Worm (Caenorhabditis elegans) whole organism, L2 larva: ENCODE results near the gene twk-3.
A peak's percentile ranks its signal among the peaks of the same experiment; 100 is the strongest.

Experiments used
- C34F6.9 ChIP-seq: fragments of 150-350 bp; optimal IDR thresholded peaks from 2 replicates; lab custom pipeline; 2014; ENCODE audit warnings: missing biosample characterization, missing genetic modification characterization
- F13H6.1 ChIP-seq: sonication (generic microtip); optimal IDR thresholded peaks from 2 replicates; lab custom pipeline; 2016; ENCODE audit warnings: missing genetic modification characterization, missing compliant biosample characterization
- R02D3.7 ChIP-seq: fragments of 150-350 bp; optimal IDR thresholded peaks from 2 replicates; lab custom pipeline; 2014; ENCODE audit warnings: missing biosample characterization, missing genetic modification characterization
- Y55F3AM.14 ChIP-seq: fragments of 200-800 bp; sonication (Bioruptor generic); optimal IDR thresholded peaks from 2 replicates; lab custom pipeline; 2018; ENCODE audit warnings: mild to moderate bottlenecking, missing genetic modification characterization, missing compliant biosample characterization
- alr-1 ChIP-seq: fragments of 150-350 bp; optimal IDR thresholded peaks from 2 replicates; lab custom pipeline; 2014; ENCODE audit warnings: missing biosample characterization, missing genetic modification characterization
- aly-2 ChIP-seq: fragments of 150-350 bp; optimal IDR thresholded peaks from 2 replicates; lab custom pipeline; 2014; ENCODE audit warnings: missing biosample characterization, missing genetic modification characterization
- ama-1 ChIP-seq: fragments of 150-350 bp; optimal IDR thresholded peaks from 2 replicates; lab custom pipeline; 2018; ENCODE audit warnings: inconsistent platforms
- ceh-16 ChIP-seq: fragments of 150-350 bp; optimal IDR thresholded peaks from 2 replicates; lab custom pipeline; 2014; ENCODE audit warnings: missing biosample characterization, missing genetic modification characterization
- crh-2 ChIP-seq: sonication (generic microtip); optimal IDR thresholded peaks from 2 replicates; lab custom pipeline; 2017; ENCODE audit warnings: missing biosample characterization, missing genetic modification characterization
- dmd-4 ChIP-seq: sonication (generic microtip); optimal IDR thresholded peaks from 2 replicates; lab custom pipeline; 2017; ENCODE audit warnings: missing biosample characterization, missing genetic modification characterization
- elt-1 ChIP-seq: fragments of 150-350 bp; optimal IDR thresholded peaks from 2 replicates; lab custom pipeline; 2014; ENCODE audit warnings: missing biosample characterization, missing genetic modification characterization
- elt-3 ChIP-seq: sonication (generic microtip); optimal IDR thresholded peaks from 2 replicates; lab custom pipeline; 2017; ENCODE audit warnings: missing biosample characterization, missing genetic modification characterization
- fos-1 ChIP-seq: fragments of 150-350 bp; optimal IDR thresholded peaks from 2 replicates; lab custom pipeline; 2014; ENCODE audit warnings: missing biosample characterization, missing genetic modification characterization
- gmeb-1 ChIP-seq: fragments of 150-350 bp; optimal IDR thresholded peaks from 2 replicates; lab custom pipeline; 2014; ENCODE audit warnings: missing biosample characterization, missing genetic modification characterization
- lin-11 ChIP-seq: fragments of 150-350 bp; sonication (generic microtip); optimal IDR thresholded peaks from 2 replicates; lab custom pipeline; 2014; ENCODE audit warnings: missing biosample characterization, missing genetic modification characterization, inconsistent platforms, mixed read lengths
- lin-13 ChIP-seq: fragments of 150-350 bp; optimal IDR thresholded peaks from 2 replicates; lab custom pipeline; 2014; ENCODE audit warnings: missing biosample characterization, missing genetic modification reagents, missing genetic modification characterization
- lsy-2 ChIP-seq, 2 experiments: fragments of 150-350 bp in 1 of 2; sonication (generic microtip) in 1 of 2; optimal IDR thresholded peaks; 2 replicates each; lab custom pipeline; 2014 to 2017; ENCODE audit warnings: missing biosample characterization in 2 of 2, missing genetic modification characterization in 2 of 2
- mab-5 ChIP-seq: fragments of 150-350 bp; optimal IDR thresholded peaks from 2 replicates; lab custom pipeline; 2014; ENCODE audit warnings: missing biosample characterization, missing genetic modification characterization
- mbf-1 ChIP-seq: sonication (generic microtip); optimal IDR thresholded peaks from 2 replicates; lab custom pipeline; 2017; ENCODE audit warnings: missing biosample characterization, missing genetic modification characterization
- mdl-1 ChIP-seq, 2 experiments: fragments of 150-350 bp in 1 of 2; sonication (generic microtip) in 1 of 2; optimal IDR thresholded peaks; 2 replicates each; lab custom pipeline; 2017; ENCODE audit warnings: missing biosample characterization in 2 of 2, missing genetic modification characterization in 2 of 2
- nhr-10 ChIP-seq: sonication (generic microtip); optimal IDR thresholded peaks from 2 replicates; lab custom pipeline; 2017; ENCODE audit warnings: missing biosample characterization, missing genetic modification characterization
- nhr-11 ChIP-seq: fragments of 150-350 bp; optimal IDR thresholded peaks from 2 replicates; lab custom pipeline; 2014; ENCODE audit warnings: missing biosample characterization, missing genetic modification characterization
- nhr-129 ChIP-seq: fragments of 150-350 bp; optimal IDR thresholded peaks from 2 replicates; lab custom pipeline; 2014; ENCODE audit warnings: missing biosample characterization, missing genetic modification characterization
- nhr-23 ChIP-seq: fragments of 150-350 bp; optimal IDR thresholded peaks from 2 replicates; lab custom pipeline; 2014; ENCODE audit warnings: missing biosample characterization, missing genetic modification reagents, missing genetic modification characterization
- nhr-25 ChIP-seq: fragments of 150-350 bp; sonication (generic microtip); optimal IDR thresholded peaks from 3 replicates; lab custom pipeline; 2014; ENCODE audit warnings: missing biosample characterization, missing genetic modification characterization
- sem-4 ChIP-seq: fragments of 150-350 bp; optimal IDR thresholded peaks from 2 replicates; lab custom pipeline; 2014; ENCODE audit warnings: missing biosample characterization, missing genetic modification reagents, missing genetic modification characterization
- sma-3 ChIP-seq: sonication (generic microtip); optimal IDR thresholded peaks from 2 replicates; lab custom pipeline; 2016; ENCODE audit warnings: missing genetic modification reagents, missing genetic modification characterization, missing compliant biosample characterization
- sma-9 ChIP-seq, 2 experiments: fragments of 150-350 bp in 1 of 2; sonication (generic microtip) in 1 of 2; optimal IDR thresholded peaks; 2 replicates each; lab custom pipeline; 2014 to 2016; ENCODE audit warnings: missing genetic modification characterization in 2 of 2, mild to moderate bottlenecking in 1 of 2, missing biosample characterization in 1 of 2, missing compliant biosample characterization in 1 of 2, missing genetic modification reagents in 1 of 2, moderate library complexity in 1 of 2
- snpc-4 ChIP-seq: fragments of 150-350 bp; optimal IDR thresholded peaks from 2 replicates; lab custom pipeline; 2014; ENCODE audit warnings: missing biosample characterization, missing genetic modification characterization
- unc-39 ChIP-seq: fragments of 150-350 bp; optimal IDR thresholded peaks from 2 replicates; lab custom pipeline; 2014; ENCODE audit warnings: missing biosample characterization, missing genetic modification characterization
- unc-55 ChIP-seq: fragments of 150-350 bp; sonication (generic microtip); optimal IDR thresholded peaks from 3 replicates; lab custom pipeline; 2014; ENCODE audit warnings: missing biosample characterization, missing genetic modification reagents, missing genetic modification characterization
- ztf-11 ChIP-seq: sonication (generic microtip); optimal IDR thresholded peaks from 2 replicates; lab custom pipeline; 2017; ENCODE audit warnings: missing biosample characterization, missing genetic modification characterization

The twk-3 gene

DNA sequence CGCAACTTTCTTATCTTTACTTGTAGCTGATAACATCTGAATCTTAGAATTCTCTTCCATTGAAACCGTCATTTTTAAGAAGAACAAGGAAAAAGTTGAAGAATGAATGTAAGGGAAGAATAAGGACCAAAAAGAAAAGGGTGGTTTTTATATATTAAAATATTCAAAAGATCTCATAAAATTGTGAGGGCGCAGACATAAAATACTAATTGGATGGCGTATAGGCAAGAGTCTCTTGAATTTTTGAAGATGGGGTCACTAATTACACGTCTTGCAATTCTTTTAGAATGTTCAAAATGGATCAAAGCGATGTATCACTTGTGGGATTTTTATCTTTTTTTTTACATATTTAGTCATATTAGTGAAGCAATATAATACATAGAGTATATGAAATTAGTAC lies at the start of gene twk-3:
twk-3 (minus strand) TSS at position 101 of the 400 bp plus-strand sequence.
- no peak for TF ChIP-seq lin-11
- TF ChIP-seq gmeb-1 (tag; lab: Kevin White, UChicago): no peak
- TF ChIP-seq F13H6.1 (tag; lab: Kevin White, UChicago): no peak
- TF ChIP-seq R02D3.7 (tag; lab: Kevin White, UChicago): no peak
- no peak for TF ChIP-seq nhr-25 (tag; lab: Kevin White, UChicago)
- TF ChIP-seq mdl-1 (tag; optimal IDR thresholded peaks at IDR 0.05; lab: Kevin White, UChicago): no peak
- TF ChIP-seq alr-1: no peak
- TF ChIP-seq dmd-4 (tag; lab: Kevin White, UChicago): no peak
- no peak for TF ChIP-seq nhr-129
- no peak for TF ChIP-seq fos-1 (tag; lab: Kevin White, UChicago)

- TF ChIP-seq aly-2 (tag; lab: Kevin White, UChicago): no peak
- TF ChIP-seq nhr-10 (tag; lab: Kevin White, UChicago): no peak
- TF ChIP-seq Y55F3AM.14 (GFP tag; lab: Kevin White, UChicago): no peak
- peak; percentile 88 for TF ChIP-seq sma-3 (GFP tag; lab: Kevin White, UChicago)
- TF ChIP-seq unc-39: no peak
- peak; percentile 23 for TF ChIP-seq crh-2 (tag; lab: Kevin White, UChicago)
- no peak for TF ChIP-seq C34F6.9 (tag; lab: Kevin White, UChicago)
- no peak for TF ChIP-seq mbf-1 (tag; lab: Kevin White, UChicago)
- no peak for TF ChIP-seq nhr-11 (tag; lab: Kevin White, UChicago)
- no peak for TF ChIP-seq dmd-4 (tag; lab: Kevin White, UChicago)
- peak; percentile 12 for TF ChIP-seq nhr-129
- TF ChIP-seq F13H6.1 (tag; lab: Kevin White, UChicago): no peak
- TF ChIP-seq lin-11: no peak
- TF ChIP-seq ztf-11 (tag; lab: Kevin White, UChicago): no peak
- peak; percentile 66 for TF ChIP-seq sma-9 (GFP tag; optimal IDR thresholded peaks at IDR 0.05; lab: Kevin White, UChicago)
- no peak for TF ChIP-seq sma-9 (tag; optimal IDR thresholded peaks at IDR 0.05; lab: Kevin White, UChicago)
- no peak for TF ChIP-seq nhr-25 (tag; lab: Kevin White, UChicago)
- no peak for TF ChIP-seq gmeb-1 (tag; lab: Kevin White, UChicago)
- TF ChIP-seq elt-1: no peak
Measured at ce11 chrII:8259674-8260073, 47.1 kb upstream of the twk-3 start.

- TF ChIP-seq sma-3 (GFP tag; lab: Kevin White, UChicago) (no peak), F13H6.1 (tag; lab: Kevin White, UChicago) (no peak), nhr-23 (tag; lab: Kevin White, UChicago) (no peak), sem-4 (tag; lab: Kevin White, UChicago) (no peak), lin-11 (no peak), nhr-11 (tag; lab: Kevin White, UChicago) (no peak), snpc-4 (tag; lab: Kevin White, UChicago) (no peak), lsy-2 (tag; optimal IDR thresholded peaks at IDR 0.05; lab: Kevin White, UChicago) (no peak), alr-1 (no peak), ama-1 (lab: Kevin White, UChicago) (no peak)
- TF ChIP-seq, all 48 proteins: peak for 0
Measured at ce11 chrII:8259038-8259437, 46.5 kb upstream of the twk-3 start, which contains the start of gene F35C11.6. Gene F35C11.6 (minus strand): TSS chrII:8259138.

ce11 chrII:8256013-8256412 lies 43.4 kb upstream of the twk-3 start, which contains the start of gene F35C11.7:
Gene F35C11.7 (plus strand): TSS chrII:8256313.
- no peak for TF ChIP-seq mab-5 (tag; lab: Kevin White, UChicago)
- TF ChIP-seq gmeb-1 (tag; lab: Kevin White, UChicago): no peak
- TF ChIP-seq lin-13 (GFP tag; lab: Kevin White, UChicago): no peak
- TF ChIP-seq unc-55 (GFP tag; lab: Kevin White, UChicago): no peak
- TF ChIP-seq nhr-129: no peak
- TF ChIP-seq mdl-1 (tag; optimal IDR thresholded peaks at IDR 0.05; lab: Kevin White, UChicago): no peak
- no peak for TF ChIP-seq dmd-4 (tag; lab: Kevin White, UChicago)
- no peak for TF ChIP-seq unc-39
- no peak for TF ChIP-seq elt-3 (tag; lab: Kevin White, UChicago)
- no peak for TF ChIP-seq lsy-2 (tag; optimal IDR thresholded peaks at IDR 0.05; lab: Kevin White, UChicago)
- no peak for TF ChIP-seq R02D3.7 (tag; lab: Kevin White, UChicago)
- TF ChIP-seq ceh-16 (tag; lab: Kevin White, UChicago): no peak
- no peak for TF ChIP-seq snpc-4 (tag; lab: Kevin White, UChicago)
- TF ChIP-seq Y55F3AM.14 (GFP tag; lab: Kevin White, UChicago): no peak
- no peak for TF ChIP-seq fos-1 (tag; lab: Kevin White, UChicago)
- TF ChIP-seq nhr-10 (tag; lab: Kevin White, UChicago): no peak
